Worm (Caenorhabditis elegans) whole organism, L4 larva: ENCODE results near the gene clec-41.

ENCODE experiments used
- R02D3.7 ChIP-seq: fragments of 150-350 bp; sonication (generic microtip); optimal IDR thresholded peaks from 3 replicates; lab custom pipeline; 2014; ENCODE audit warnings: missing biosample characterization, missing genetic modification characterization
- Y48G9A.11 ChIP-seq: fragments of 200-800 bp; sonication (Bioruptor generic); IDR thresholded peaks from 2 replicates; pipeline ENCODE4 v1.3.6; 2022; ENCODE audit warnings: missing genetic modification reagents, missing genetic modification characterization, missing compliant biosample characterization
- daf-12 ChIP-seq: fragments of 150-350 bp; optimal IDR thresholded peaks from 2 replicates; lab custom pipeline; 2014; ENCODE audit warnings: missing biosample characterization, missing genetic modification reagents, missing genetic modification characterization
- hmg-1.1 ChIP-seq: fragments of 200-800 bp; sonication (Bioruptor generic); IDR thresholded peaks from 2 replicates; pipeline ENCODE4 v1.3.6; 2022; ENCODE audit warnings: missing genetic modification reagents, missing genetic modification characterization, missing compliant biosample characterization
- pqm-1 ChIP-seq: sonication (generic microtip); optimal IDR thresholded peaks from 2 replicates; lab custom pipeline; 2017; ENCODE audit warnings: missing biosample characterization, missing genetic modification characterization
- snpc-4 ChIP-seq: fragments of 150-350 bp; optimal IDR thresholded peaks from 2 replicates; lab custom pipeline; 2014; ENCODE audit warnings: missing biosample characterization, missing genetic modification characterization
- zag-1 ChIP-seq: fragments of 150-350 bp; optimal IDR thresholded peaks from 2 replicates; lab custom pipeline; 2014; ENCODE audit warnings: missing biosample characterization, missing genetic modification characterization

DNA sequence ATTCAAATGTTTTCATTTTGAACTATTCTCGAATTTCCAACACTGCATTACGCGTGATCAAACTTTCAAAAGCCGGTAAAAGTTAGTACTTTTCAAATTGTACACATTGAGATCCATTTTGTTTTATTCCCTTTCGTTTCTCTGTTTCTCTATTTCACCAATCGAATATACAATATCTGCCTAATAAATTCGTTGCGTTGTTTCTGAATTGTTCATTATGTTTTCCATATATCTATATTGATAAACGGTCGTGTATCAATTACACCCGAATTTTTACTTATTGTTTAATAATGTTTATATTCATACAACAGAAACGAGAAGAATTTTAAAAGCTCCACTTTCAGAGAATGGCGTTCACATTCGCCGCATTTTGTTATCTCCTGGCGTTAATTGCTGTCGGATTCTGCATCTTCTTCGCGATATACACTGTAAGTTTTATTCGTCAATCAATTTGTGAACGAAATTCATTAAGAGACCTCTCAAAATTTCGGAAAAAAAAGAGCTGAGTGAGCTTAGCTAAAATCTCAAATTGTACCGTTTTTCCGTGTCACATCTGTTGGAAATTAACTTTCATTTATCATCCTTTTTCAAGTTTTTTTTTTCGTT, 42.2 kb upstream of the clec-41 start, which contains the start of gene cni-1:
- TF ChIP-seq zag-1 (tag; lab: Kevin White, UChicago) = no peak
- no peak for TF ChIP-seq daf-12 (tag; lab: Kevin White, UChicago)
- no peak for TF ChIP-seq R02D3.7
- TF ChIP-seq hmg-1.1 (GFP tag; lab: Robert Waterston, UW) = no peak
- no peak for TF ChIP-seq pqm-1
- TF ChIP-seq snpc-4 = no peak
- TF ChIP-seq Y48G9A.11 (GFP tag; lab: Robert Waterston, UW) = no peak
